Fruit fly (Drosophila melanogaster) whole organism, embryonic: ENCODE results near the gene CG3529.
A peak's percentile ranks its signal among the peaks of the same experiment; 100 is the strongest.

Source experiments
- Awh ChIP-seq: fragments of 200-800 bp; sonication (Bioruptor generic); IDR thresholded peaks from 2 replicates; pipeline ENCODE4, ENCODE4 v1.3.6; 2022; ENCODE audit warnings: missing biosample characterization, missing genetic modification characterization
- CG10147 ChIP-seq: fragments of 200-800 bp; sonication (Bioruptor generic); optimal IDR thresholded peaks from 2 replicates; lab custom pipeline; 2019; ENCODE audit warnings: missing biosample characterization, mild to moderate bottlenecking, missing genetic modification characterization, moderate library complexity
- CG10565 ChIP-seq: fragments of 200-800 bp; sonication (Bioruptor generic); optimal IDR thresholded peaks from 3 replicates; lab custom pipeline; 2016; ENCODE audit warnings: missing biosample characterization, mild to moderate bottlenecking, missing genetic modification characterization
- CG12071 ChIP-seq: fragments of 200-800 bp; sonication (Bioruptor generic); optimal IDR thresholded peaks from 3 replicates; lab custom pipeline; 2018; ENCODE audit warnings: missing biosample characterization, mild to moderate bottlenecking, missing genetic modification characterization
- CG12104 ChIP-seq: fragments of 200-800 bp; sonication (Bioruptor generic); optimal IDR thresholded peaks from 3 replicates; lab custom pipeline; 2016; ENCODE audit warnings: missing biosample characterization, missing genetic modification characterization
- CG12219 ChIP-seq: fragments of 200-800 bp; sonication (Bioruptor generic); optimal IDR thresholded peaks from 3 replicates; lab custom pipeline; 2018; ENCODE audit warnings: missing biosample characterization, mild to moderate bottlenecking, missing genetic modification characterization
- CG15514 ChIP-seq: fragments of 200-800 bp; sonication (Bioruptor generic); optimal IDR thresholded peaks from 3 replicates; lab custom pipeline; 2017; ENCODE audit warnings: missing biosample characterization, missing genetic modification characterization, mild to moderate bottlenecking, moderate library complexity, missing genetic modification reagents
- CG17829 ChIP-seq: fragments of 200-800 bp; optimal IDR thresholded peaks from 2 replicates; lab custom pipeline; 2019; ENCODE audit warnings: missing biosample characterization, mild to moderate bottlenecking, missing genetic modification characterization, moderate library complexity
- CG30020 ChIP-seq: fragments of 200-800 bp; optimal IDR thresholded peaks from 2 replicates; lab custom pipeline; 2019; ENCODE audit warnings: missing biosample characterization, mild to moderate bottlenecking, missing genetic modification characterization, moderate library complexity
- CG30403 ChIP-seq: fragments of 200-800 bp; sonication (Bioruptor generic); optimal IDR thresholded peaks from 3 replicates; lab custom pipeline; 2016; ENCODE audit warnings: missing biosample characterization, missing genetic modification characterization
- CG31224 ChIP-seq: fragments of 200-800 bp; sonication (Bioruptor generic); IDR thresholded peaks from 2 replicates; pipeline ENCODE4 v1.3.6; 2022; ENCODE audit warnings: missing biosample characterization, missing genetic modification characterization
- CG31365 ChIP-seq: fragments of 200-800 bp; sonication (Bioruptor generic); optimal IDR thresholded peaks from 2 replicates; lab custom pipeline; 2018; ENCODE audit warnings: missing biosample characterization, mild to moderate bottlenecking, missing genetic modification characterization
- CG31388 ChIP-seq: fragments of 200-800 bp; sonication (Bioruptor generic); optimal IDR thresholded peaks from 2 replicates; lab custom pipeline; 2016; ENCODE audit warnings: missing biosample characterization, missing genetic modification characterization
- CG3281 ChIP-seq: fragments of 200-800 bp; sonication (Bioruptor generic); optimal IDR thresholded peaks from 3 replicates; lab custom pipeline; 2017; ENCODE audit warnings: missing biosample characterization, mild to moderate bottlenecking, missing genetic modification characterization
- CG33557 ChIP-seq: fragments of 200-800 bp; sonication (Bioruptor generic); optimal IDR thresholded peaks from 2 replicates; lab custom pipeline; 2019; ENCODE audit warnings: missing biosample characterization, mild to moderate bottlenecking, missing genetic modification characterization, moderate library complexity
- CG4820 ChIP-seq: fragments of 200-800 bp; sonication (Bioruptor generic); optimal IDR thresholded peaks from 3 replicates; lab custom pipeline; 2016; ENCODE audit warnings: missing biosample characterization, missing genetic modification characterization
- CG7786 ChIP-seq: fragments of 200-800 bp; sonication (Bioruptor generic); optimal IDR thresholded peaks from 2 replicates; lab custom pipeline; 2016; ENCODE audit warnings: missing biosample characterization, missing genetic modification characterization
- CG7928 ChIP-seq: fragments of 200-800 bp; sonication (Bioruptor generic); optimal IDR thresholded peaks from 2 replicates; lab custom pipeline; 2017; ENCODE audit warnings: missing biosample characterization, mild to moderate bottlenecking, missing genetic modification characterization
- CG8089 ChIP-seq: fragments of 200-800 bp; sonication (Bioruptor generic); optimal IDR thresholded peaks from 3 replicates; lab custom pipeline; 2016; ENCODE audit warnings: missing biosample characterization, missing genetic modification characterization
- CG9609 ChIP-seq: fragments of 200-800 bp; sonication (Bioruptor generic); optimal IDR thresholded peaks from 3 replicates; lab custom pipeline; 2016; ENCODE audit warnings: missing biosample characterization, missing genetic modification characterization
- Chrac-16 ChIP-seq: fragments of 200-800 bp; sonication (Bioruptor generic); optimal IDR thresholded peaks from 3 replicates; lab custom pipeline; 2016; ENCODE audit warnings: missing biosample characterization, missing genetic modification characterization
- Dbx ChIP-seq: fragments of 200-800 bp; sonication (Bioruptor generic); IDR thresholded peaks from 3 replicates; pipeline ENCODE4 v1.3.6; 2022; ENCODE audit warnings: missing biosample characterization, missing genetic modification characterization
- Deaf1 ChIP-seq: fragments of 200-800 bp; optimal IDR thresholded peaks from 3 replicates; lab custom pipeline; 2019; ENCODE audit warnings: missing biosample characterization, mild to moderate bottlenecking, missing genetic modification characterization, moderate library complexity
- Dll ChIP-seq: fragments of 200-800 bp; sonication (Bioruptor generic); IDR thresholded peaks from 4 replicates; pipeline ENCODE4 v1.3.6; 2022; ENCODE audit warnings: missing biosample characterization, missing genetic modification characterization; ENCODE audit not compliant: partially characterized antibody
- Dref ChIP-seq: fragments of 200-800 bp; sonication (Bioruptor generic); IDR thresholded peaks from 2 replicates; pipeline ENCODE4 v1.3.6; 2022; ENCODE audit warnings: missing biosample characterization, missing genetic modification characterization
- H15 ChIP-seq: fragments of 200-800 bp; sonication (Bioruptor generic); IDR thresholded peaks from 3 replicates; pipeline ENCODE4 v1.3.6; 2022; ENCODE audit warnings: missing biosample characterization, missing genetic modification characterization
- Hmr ChIP-seq: fragments of 200-800 bp; sonication (Bioruptor generic); optimal IDR thresholded peaks from 3 replicates; lab custom pipeline; 2017; ENCODE audit warnings: mild to moderate bottlenecking, missing biosample characterization, missing genetic modification reagents, missing genetic modification characterization
- Hmx ChIP-seq: fragments of 200-800 bp; sonication (Bioruptor generic); optimal IDR thresholded peaks from 2 replicates; lab custom pipeline; 2016; ENCODE audit warnings: missing biosample characterization, missing genetic modification characterization
- Hsf ChIP-seq: fragments of 200-800 bp; sonication (Bioruptor generic); optimal IDR thresholded peaks from 3 replicates; lab custom pipeline; 2016; ENCODE audit warnings: missing biosample characterization, missing genetic modification characterization
- Lhr ChIP-seq: fragments of 200-800 bp; sonication (Bioruptor generic); optimal IDR thresholded peaks from 3 replicates; lab custom pipeline; 2017; ENCODE audit warnings: mild to moderate bottlenecking, missing biosample characterization, missing genetic modification reagents, missing genetic modification characterization
- MBD-R2 ChIP-seq: fragments of 200-800 bp; sonication (Bioruptor generic); IDR thresholded peaks from 2 replicates; pipeline ENCODE4 v1.3.6; 2022; ENCODE audit warnings: missing biosample characterization, missing genetic modification characterization
- MTF-1 ChIP-seq: fragments of 200-800 bp; sonication (Bioruptor generic); optimal IDR thresholded peaks from 2 replicates; lab custom pipeline; 2018; ENCODE audit warnings: missing biosample characterization, mild to moderate bottlenecking, missing genetic modification characterization, borderline replicate concordance
- NfI ChIP-seq: fragments of 200-800 bp; sonication (Bioruptor generic); optimal IDR thresholded peaks from 3 replicates; lab custom pipeline; 2018; ENCODE audit warnings: missing biosample characterization, mild to moderate bottlenecking, missing genetic modification characterization, moderate library complexity
- Oaz ChIP-seq: fragments of 200-800 bp; sonication (Bioruptor generic); IDR thresholded peaks from 2 replicates; pipeline ENCODE4 v1.3.6; 2022; ENCODE audit warnings: missing biosample characterization, missing genetic modification characterization
- al ChIP-seq: fragments of 200-800 bp; sonication (Bioruptor generic); IDR thresholded peaks from 2 replicates; pipeline ENCODE4 v1.3.6; 2022; ENCODE audit warnings: missing biosample characterization, missing genetic modification characterization
- cas ChIP-seq: fragments of 200-800 bp; sonication (Bioruptor generic); IDR thresholded peaks from 2 replicates; pipeline ENCODE4 v1.3.6; 2022; ENCODE audit warnings: missing biosample characterization, missing genetic modification characterization
- fd102C ChIP-seq: fragments of 200-800 bp; sonication (Bioruptor generic); optimal IDR thresholded peaks from 2 replicates; lab custom pipeline; 2018; ENCODE audit warnings: missing biosample characterization, mild to moderate bottlenecking, missing genetic modification characterization, moderate library complexity
- gro ChIP-seq: fragments of 200-800 bp; sonication (Bioruptor generic); optimal IDR thresholded peaks from 2 replicates; lab custom pipeline; 2016; ENCODE audit warnings: missing biosample characterization, missing genetic modification characterization
- kni ChIP-seq: fragments of 200-800 bp; sonication (Bioruptor generic); optimal IDR thresholded peaks from 3 replicates; lab custom pipeline; 2017; ENCODE audit warnings: mild to moderate bottlenecking, missing biosample characterization, missing genetic modification reagents, missing genetic modification characterization
- lab ChIP-seq: fragments of 200-800 bp; sonication (Bioruptor generic); optimal IDR thresholded peaks from 3 replicates; lab custom pipeline; 2017; ENCODE audit warnings: missing biosample characterization, missing genetic modification characterization, mild to moderate bottlenecking, moderate library complexity, missing genetic modification reagents
- luna ChIP-seq: fragments of 200-800 bp; sonication (Bioruptor generic); optimal IDR thresholded peaks from 2 replicates; lab custom pipeline; 2016; ENCODE audit warnings: missing biosample characterization, missing genetic modification characterization
- odd ChIP-seq: fragments of 200-800 bp; sonication (Bioruptor generic); optimal IDR thresholded peaks from 2 replicates; lab custom pipeline; 2017; ENCODE audit warnings: missing biosample characterization, mild to moderate bottlenecking, missing genetic modification characterization
- repo ChIP-seq: fragments of 200-800 bp; sonication (Bioruptor generic); optimal IDR thresholded peaks from 2 replicates; lab custom pipeline; 2016; ENCODE audit warnings: missing biosample characterization, missing genetic modification characterization
- run ChIP-seq: fragments of 200-800 bp; sonication (Bioruptor generic); optimal IDR thresholded peaks from 3 replicates; lab custom pipeline; 2018; ENCODE audit warnings: missing biosample characterization, mild to moderate bottlenecking, missing genetic modification characterization
- scrt ChIP-seq: fragments of 200-800 bp; sonication (Bioruptor generic); optimal IDR thresholded peaks from 2 replicates; lab custom pipeline; 2018; ENCODE audit warnings: missing biosample characterization, mild to moderate bottlenecking, missing genetic modification characterization, moderate library complexity
- sna ChIP-seq: fragments of 200-800 bp; sonication (Bioruptor generic); IDR thresholded peaks from 2 replicates; pipeline ENCODE4 v1.3.6; 2022; ENCODE audit warnings: missing biosample characterization, missing genetic modification characterization; ENCODE audit not compliant: partially characterized antibody
- stc ChIP-seq: fragments of 200-800 bp; sonication (Bioruptor generic); IDR thresholded peaks from 2 replicates; pipeline ENCODE4 v1.3.6; 2022; ENCODE audit warnings: missing biosample characterization, missing genetic modification characterization
- tin ChIP-seq: fragments of 200-800 bp; sonication (Bioruptor generic); optimal IDR thresholded peaks from 3 replicates; lab custom pipeline; 2016; ENCODE audit warnings: missing biosample characterization, missing genetic modification characterization
- toy ChIP-seq: fragments of 200-800 bp; sonication (Bioruptor generic); IDR thresholded peaks from 2 replicates; pipeline ENCODE4 v1.3.6; 2022; ENCODE audit warnings: missing biosample characterization, missing genetic modification characterization
- vnd ChIP-seq: fragments of 200-800 bp; sonication (Bioruptor generic); IDR thresholded peaks from 3 replicates; pipeline ENCODE4 v1.3.6; 2022; ENCODE audit warnings: missing biosample characterization, missing genetic modification characterization; ENCODE audit not compliant: partially characterized antibody
- z ChIP-seq: fragments of 200-800 bp; sonication (Bioruptor generic); IDR thresholded peaks from 3 replicates; pipeline ENCODE4 v1.3.6; 2022; ENCODE audit warnings: missing biosample characterization, missing genetic modification characterization

Gene CG3529

dm6 chr3L:9397156-9397555, 49.5 kb upstream of the CG3529 start (continued):
- TF ChIP-seq NfI: peak; percentile 38
- TF ChIP-seq luna (GFP tag; lab: Kevin White, UChicago): peak; percentile 82
- peak; percentile 24 for TF ChIP-seq tin
- peak; percentile 12 for TF ChIP-seq CG4820
- TF ChIP-seq Awh: peak; percentile 81
- no peak for TF ChIP-seq CG30403 (GFP tag; lab: Kevin White, UChicago)
- TF ChIP-seq CG9609: no peak
- peak; percentile 62 for TF ChIP-seq CG12104 (GFP tag; lab: Kevin White, UChicago)
- no peak for TF ChIP-seq Chrac-16 (GFP tag; lab: Kevin White, UChicago)
- peak; percentile 51; the same call in 1 of the 2 replicates for TF ChIP-seq MBD-R2
- TF ChIP-seq repo (GFP tag; lab: Kevin White, UChicago): peak; percentile 41
- peak; percentile 49; the same call in 1 of the 2 replicates for TF ChIP-seq toy (GFP tag; lab: Robert Waterston, UW)
- TF ChIP-seq Dref: no peak
- TF ChIP-seq Lhr (GFP tag; lab: Kevin White, UChicago): no peak
- peak; percentile 87 for TF ChIP-seq Hmr (GFP tag; lab: Kevin White, UChicago)
- TF ChIP-seq Hmx: no peak
- TF ChIP-seq stc: peak; percentile 53; the same call in 1 of the 2 replicates
- peak; percentile 80 for TF ChIP-seq fd102C
- TF ChIP-seq CG12071 (GFP tag; lab: Kevin White, UChicago): peak; percentile 94
- TF ChIP-seq gro (GFP tag; lab: Kevin White, UChicago): peak; percentile 94
- no peak for TF ChIP-seq CG31388
- TF ChIP-seq scrt (GFP tag; lab: Kevin White, UChicago): peak; percentile 82
- TF ChIP-seq CG3281 (GFP tag; lab: Kevin White, UChicago): peak; percentile 91
- TF ChIP-seq CG15514 (GFP tag; lab: Kevin White, UChicago): peak; percentile 89
- no peak for TF ChIP-seq CG30020 (tag; lab: Kevin White, UChicago)
- peak; percentile 87 for TF ChIP-seq MTF-1 (GFP tag; lab: Kevin White, UChicago)
- TF ChIP-seq odd: peak; percentile 47
- TF ChIP-seq CG31224 (GFP tag; lab: Robert Waterston, UW): no peak
- 0 out of 3 replicates have a peak, but pooled peaks have one; percentile 53 for TF ChIP-seq z (GFP tag; lab: Robert Waterston, UW)
- no peak for TF ChIP-seq H15 (GFP tag; lab: Robert Waterston, UW)
- peak; percentile 97 for TF ChIP-seq lab
- TF ChIP-seq run (tag; lab: Kevin White, UChicago): no peak
- TF ChIP-seq CG31365 (tag; lab: Kevin White, UChicago): peak; percentile 82
- TF ChIP-seq CG17829: no peak
- TF ChIP-seq sna: no peak
- 0 out of 2 replicates have a peak, but pooled peaks have one; percentile 18 for TF ChIP-seq al (GFP tag; lab: Robert Waterston, UW)
- TF ChIP-seq Hsf (GFP tag; lab: Kevin White, UChicago): no peak
- no peak for TF ChIP-seq CG10565 (GFP tag; lab: Kevin White, UChicago)
- TF ChIP-seq Dbx (GFP tag; lab: Robert Waterston, UW): peak; percentile 83; the same call in 2 of the 3 replicates
- TF ChIP-seq CG7786: peak; percentile 31
- TF ChIP-seq kni (GFP tag; lab: Kevin White, UChicago): peak; percentile 26
- no peak for TF ChIP-seq Dll (GFP tag; lab: Robert Waterston, UW)
- TF ChIP-seq CG10147: peak; percentile 63
- no peak for TF ChIP-seq CG8089 (GFP tag; lab: Kevin White, UChicago)
- TF ChIP-seq CG33557: peak; percentile 42
- TF ChIP-seq cas (GFP tag; lab: Robert Waterston, UW): peak; percentile 64; the same call in 1 of the 2 replicates
- TF ChIP-seq CG12219 (GFP tag; lab: Kevin White, UChicago): peak; percentile 30
- peak; percentile 2 for TF ChIP-seq Deaf1 (tag; lab: Kevin White, UChicago)
- no peak for TF ChIP-seq Oaz
- TF ChIP-seq CG7928 (GFP tag; lab: Kevin White, UChicago): peak; percentile 43
- no peak for TF ChIP-seq vnd (GFP tag; lab: Robert Waterston, UW)
